Fruit fly (Drosophila melanogaster): ENCODE measurements around the gene Naa30B.

Naa30B gene

dm6 chr3L:1431489-1432053 is 40.3 kb downstream of the Naa30B start (continued):
- TF ChIP-seq Vsx1 (GFP tag; optimal IDR thresholded peaks at IDR 0.05): no peak
- TF ChIP-seq dmrt11E (tag; optimal IDR thresholded peaks at IDR 0.05): peak; percentile 46
- no peak for TF ChIP-seq Max (GFP tag; optimal IDR thresholded peaks at IDR 0.05)
- no peak for TF ChIP-seq Sin3A (optimal IDR thresholded peaks at IDR 0.05)
- TF ChIP-seq fd102C (GFP tag; optimal IDR thresholded peaks at IDR 0.05): peak; percentile 18
- no peak for TF ChIP-seq CG31441 (GFP tag; IDR thresholded peaks at IDR 0.05)
- no peak for TF ChIP-seq mam (GFP tag; optimal IDR thresholded peaks at IDR 0.05)
- peak; percentile 28 for TF ChIP-seq Ets65A (GFP tag)
- TF ChIP-seq p53 (GFP tag; optimal IDR thresholded peaks at IDR 0.05): no peak
- no peak for TF ChIP-seq tio (GFP tag; optimal IDR thresholded peaks at IDR 0.05)
- TF ChIP-seq CG10654 (GFP tag; optimal IDR thresholded peaks at IDR 0.05): no peak
- TF ChIP-seq odd (GFP tag; optimal IDR thresholded peaks at IDR 0.05): peak; percentile 19
- no peak for TF ChIP-seq mirr (GFP tag; optimal IDR thresholded peaks at IDR 0.05)
- TF ChIP-seq CG17829 (tag; optimal IDR thresholded peaks at IDR 0.05): peak; percentile 24
- TF ChIP-seq CG8924 (tag; optimal IDR thresholded peaks at IDR 0.05): peak; percentile 6
- peak; percentile 0 for TF ChIP-seq phol (tag; optimal IDR thresholded peaks at IDR 0.05)
- TF ChIP-seq CG15073 (GFP tag; optimal IDR thresholded peaks at IDR 0.05): no peak
- TF ChIP-seq dmrt99B (tag; optimal IDR thresholded peaks at IDR 0.05): no peak
- peak; percentile 36 for TF ChIP-seq CG10267 (tag; optimal IDR thresholded peaks at IDR 0.05)
- TF ChIP-seq CG2712 (tag; optimal IDR thresholded peaks at IDR 0.05): peak; percentile 26
- TF ChIP-seq zen (tag; optimal IDR thresholded peaks at IDR 0.05): peak; percentile 24
- no peak for TF ChIP-seq jing (GFP tag; optimal IDR thresholded peaks at IDR 0.05)
- TF ChIP-seq lmd (GFP tag; IDR thresholded peaks at IDR 0.05): no peak
- TF ChIP-seq Bteb2 (GFP tag; optimal IDR thresholded peaks at IDR 0.05): no peak
- TF ChIP-seq Fer3 (tag; optimal IDR thresholded peaks at IDR 0.05): no peak
- no peak for TF ChIP-seq CG17568 (GFP tag; optimal IDR thresholded peaks at IDR 0.05)
- TF ChIP-seq gt (GFP tag; IDR thresholded peaks at IDR 0.05): 0 out of 2 replicates have a peak, but pooled peaks have one; percentile 16
- TF ChIP-seq zfh1 (GFP tag; IDR thresholded peaks at IDR 0.05): 0 out of 3 replicates have a peak, but pooled peaks have one; percentile 19
- no peak for TF ChIP-seq CG30431 (GFP tag; optimal IDR thresholded peaks at IDR 0.05)
- peak; percentile 67 for TF ChIP-seq CG9727 (GFP tag; optimal IDR thresholded peaks at IDR 0.05)
- TF ChIP-seq H15 (GFP tag; IDR thresholded peaks at IDR 0.05): 0 out of 3 replicates have a peak, but pooled peaks have one; percentile 14
- TF ChIP-seq CG5953 (GFP tag; IDR thresholded peaks at IDR 0.05): no peak
- TF ChIP-seq Adf1 (GFP tag; IDR thresholded peaks at IDR 0.05): no peak
- no peak for TF ChIP-seq Usf (GFP tag; optimal IDR thresholded peaks at IDR 0.05)
- TF ChIP-seq ttk (GFP tag; IDR thresholded peaks at IDR 0.05): no peak
- TF ChIP-seq Hmx (GFP tag; optimal IDR thresholded peaks at IDR 0.05): no peak
- TF ChIP-seq CG15696 (tag; optimal IDR thresholded peaks at IDR 0.05): peak; percentile 63
- no peak for TF ChIP-seq CG10462 (GFP tag; optimal IDR thresholded peaks at IDR 0.05)
- no peak for TF ChIP-seq CG1832 (GFP tag; optimal IDR thresholded peaks at IDR 0.05)
- peak; percentile 88 for TF ChIP-seq zf30C (GFP tag; optimal IDR thresholded peaks at IDR 0.05)
- TF ChIP-seq CG9437 (GFP tag; optimal IDR thresholded peaks at IDR 0.05): no peak
- no peak for TF ChIP-seq chinmo (GFP tag; IDR thresholded peaks at IDR 0.05; ENCODE audit: partially characterized antibody)
- no peak for TF ChIP-seq Ptx1 (GFP tag; IDR thresholded peaks at IDR 0.05)
- TF ChIP-seq nmo (GFP tag; optimal IDR thresholded peaks at IDR 0.05): no peak
- no peak for TF ChIP-seq Opbp (GFP tag; IDR thresholded peaks at IDR 0.05; ENCODE audit: partially characterized antibody)
- 0 out of 2 replicates have a peak, but pooled peaks have one; percentile 9 for TF ChIP-seq vvl (GFP tag; IDR thresholded peaks at IDR 0.05)
- TF ChIP-seq twi (tag; optimal IDR thresholded peaks at IDR 0.05): peak; percentile 90
- TF ChIP-seq CG7357 (GFP tag; IDR thresholded peaks at IDR 0.05): no peak
- TF ChIP-seq wek (GFP tag; optimal IDR thresholded peaks at IDR 0.05): no peak
- TF ChIP-seq HmgZ (tag; optimal IDR thresholded peaks at IDR 0.05): no peak
- TF ChIP-seq CG32532 (GFP tag; IDR thresholded peaks at IDR 0.05): no peak

Measured in whole organism, embryonic.